Fruit fly (Drosophila melanogaster) whole organism, prepupa: ENCODE measurements around the gene Rabex-5.

Experiments used
- CG6276 ChIP-seq: fragments of 200-800 bp; sonication (Bioruptor generic); optimal IDR thresholded peaks from 2 replicates; lab custom pipeline; 2017; ENCODE audit warnings: missing biosample characterization, mild to moderate bottlenecking, missing genetic modification characterization
- CG6854 ChIP-seq: fragments of 200-800 bp; sonication (Bioruptor generic); optimal IDR thresholded peaks from 2 replicates; lab custom pipeline; 2017; ENCODE audit warnings: missing biosample characterization, mild to moderate bottlenecking, missing genetic modification characterization
- CG8119 ChIP-seq: fragments of 200-800 bp; sonication (Bioruptor generic); IDR thresholded peaks from 3 replicates; pipeline ENCODE4 v1.3.6; 2022; ENCODE audit warnings: missing biosample characterization, missing genetic modification characterization
- Eip75B ChIP-seq: fragments of 200-800 bp; sonication (Bioruptor generic); optimal IDR thresholded peaks from 3 replicates; lab custom pipeline; 2016; ENCODE audit warnings: missing biosample characterization, missing genetic modification characterization
- Hr4 ChIP-seq: fragments of 200-800 bp; sonication (Bioruptor generic); optimal IDR thresholded peaks from 3 replicates; lab custom pipeline; 2016; ENCODE audit warnings: missing biosample characterization, missing genetic modification characterization
- Lpt ChIP-seq: fragments of 200-800 bp; sonication (Bioruptor generic); optimal IDR thresholded peaks from 3 replicates; lab custom pipeline; 2016; ENCODE audit warnings: missing biosample characterization, missing genetic modification characterization
- Met ChIP-seq: fragments of 200-800 bp; sonication (Bioruptor generic); optimal IDR thresholded peaks from 3 replicates; lab custom pipeline; 2016; ENCODE audit warnings: missing biosample characterization, missing genetic modification characterization
- Sox102F ChIP-seq: fragments of 200-800 bp; sonication (Bioruptor generic); optimal IDR thresholded peaks from 2 replicates; lab custom pipeline; 2016; ENCODE audit warnings: missing biosample characterization, mild to moderate bottlenecking, missing genetic modification characterization
- dac ChIP-seq: fragments of 200-800 bp; sonication (Bioruptor generic); optimal IDR thresholded peaks from 2 replicates; lab custom pipeline; 2017; ENCODE audit warnings: missing biosample characterization, mild to moderate bottlenecking, missing genetic modification characterization
- salr ChIP-seq, 2 experiments: fragments of 200-800 bp; sonication (Bioruptor generic); optimal IDR thresholded peaks; 3 replicates each; lab custom pipeline; 2016 to 2018; ENCODE audit warnings: missing biosample characterization in 2 of 2, missing genetic modification characterization in 2 of 2, mild to moderate bottlenecking in 1 of 2
- vri ChIP-seq: fragments of 200-800 bp; sonication (Bioruptor generic); optimal IDR thresholded peaks from 3 replicates; lab custom pipeline; 2016; ENCODE audit warnings: missing biosample characterization, mild to moderate bottlenecking, missing genetic modification characterization

DNA sequence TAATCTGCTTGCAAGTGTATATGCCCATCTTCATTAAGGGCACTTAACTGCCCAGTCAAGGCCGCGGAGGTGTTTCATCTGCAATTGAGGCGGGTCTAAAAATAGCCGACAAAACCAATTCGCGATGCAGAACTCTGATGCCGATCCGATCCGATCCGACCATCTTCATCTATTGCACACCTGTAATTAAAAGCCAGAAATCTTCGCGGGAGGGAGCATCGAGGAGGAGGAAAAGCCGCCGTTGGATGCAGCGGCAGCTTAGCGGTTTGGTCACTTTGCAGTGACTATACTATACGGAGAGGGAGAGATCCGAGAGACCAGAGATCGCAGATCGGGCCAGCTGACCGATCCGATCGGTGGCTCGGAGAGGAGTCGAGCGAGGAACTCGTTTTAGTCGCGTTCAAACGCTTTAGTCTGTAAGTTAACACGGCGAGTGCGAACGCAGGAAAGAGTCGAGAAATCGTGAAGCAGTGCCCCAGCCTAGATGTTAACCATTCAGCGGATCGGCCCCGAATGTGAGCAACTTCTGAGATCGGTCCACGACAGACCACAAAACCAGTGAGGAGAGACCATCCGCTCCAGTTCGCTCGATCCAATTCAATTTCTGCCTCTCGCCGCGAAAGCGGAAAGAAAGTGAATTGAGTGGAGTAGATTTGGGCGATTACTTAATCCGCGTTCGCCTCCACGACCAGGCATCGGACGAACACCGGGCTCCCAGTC lies 39.5 kb upstream of the Rabex-5 start, which contains the start of gene tfc:
- TF ChIP-seq Sox102F (GFP tag; lab: Kevin White, UChicago) (peak; percentile 34), dac (GFP tag; lab: Kevin White, UChicago) (no peak), CG8119 (GFP tag; lab: Robert Waterston, UW) (peak; percentile 37; the same call in 2 of the 3 replicates), vri (peak; percentile 72), Met (GFP tag; lab: Kevin White, UChicago) (no peak), CG6276 (GFP tag; lab: Kevin White, UChicago) (peak; percentile 10), Eip75B (no peak), CG6854 (GFP tag; lab: Kevin White, UChicago) (peak; percentile 64), Hr4 (GFP tag; lab: Kevin White, UChicago) (no peak), salr (GFP tag; optimal IDR thresholded peaks at IDR 0.05; lab: Kevin White, UChicago) (no peak), Lpt (no peak)
